Fruit fly (Drosophila melanogaster): ENCODE data around the gene pip.

The pip gene

DNA sequence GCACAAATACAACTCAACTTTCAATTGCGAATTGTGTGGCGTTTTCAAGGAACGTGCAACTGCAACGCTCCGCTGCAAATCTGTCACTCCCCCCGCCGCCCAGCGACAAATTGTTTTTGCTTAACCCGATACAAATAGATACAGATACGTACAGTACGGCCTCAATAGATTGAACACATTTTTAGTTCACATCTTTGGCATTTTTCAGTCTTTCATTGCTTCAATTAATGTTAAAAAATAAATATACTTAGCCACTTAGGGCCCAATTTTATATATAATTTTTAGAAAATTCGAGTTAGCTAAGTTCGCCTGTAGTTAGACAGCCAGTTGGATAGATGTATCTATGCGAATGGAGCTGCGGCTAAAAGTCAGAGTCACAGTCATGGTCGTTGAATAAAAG is 11.4 kb downstream of the pip start (continued):
- no peak for TF ChIP-seq Nf-YC (tag; optimal IDR thresholded peaks at IDR 0.05)
- TF ChIP-seq fd102C (GFP tag; optimal IDR thresholded peaks at IDR 0.05), result no peak
- TF ChIP-seq Pdp1 (GFP tag; optimal IDR thresholded peaks at IDR 0.05), result no peak
- no peak for TF ChIP-seq Hsf (GFP tag; optimal IDR thresholded peaks at IDR 0.05)
- TF ChIP-seq CG42726 (GFP tag; IDR thresholded peaks at IDR 0.05; ENCODE audit: partially characterized antibody), result no peak
- TF ChIP-seq CG11093 (GFP tag; IDR thresholded peaks at IDR 0.05), result no peak
- TF ChIP-seq CG33213 (GFP tag; optimal IDR thresholded peaks at IDR 0.05), result no peak
- TF ChIP-seq NC2β (GFP tag; optimal IDR thresholded peaks at IDR 0.05), result no peak
- no peak for TF ChIP-seq vnd (GFP tag; IDR thresholded peaks at IDR 0.05; ENCODE audit: partially characterized antibody)
- no peak for TF ChIP-seq CG6813 (GFP tag; optimal IDR thresholded peaks at IDR 0.05)
- TF ChIP-seq Fer2 (tag; optimal IDR thresholded peaks at IDR 0.05), result no peak
- peak; percentile 58 for TF ChIP-seq Sox102F (GFP tag; optimal IDR thresholded peaks at IDR 0.05)
- TF ChIP-seq Chrac-16 (GFP tag; optimal IDR thresholded peaks at IDR 0.05), result no peak
- no peak for TF ChIP-seq sna (GFP tag; IDR thresholded peaks at IDR 0.05; ENCODE audit: partially characterized antibody)
- no peak for TF ChIP-seq CG7928 (GFP tag; optimal IDR thresholded peaks at IDR 0.05)
- 0 out of 2 replicates have a peak, but pooled peaks have one; percentile 32 for TF ChIP-seq vvl (GFP tag; IDR thresholded peaks at IDR 0.05)
- TF ChIP-seq ftz-f1 (GFP tag; optimal IDR thresholded peaks at IDR 0.05), result no peak
- no peak for TF ChIP-seq zfh2 (GFP tag; optimal IDR thresholded peaks at IDR 0.05)
- no peak for TF ChIP-seq zen (tag; optimal IDR thresholded peaks at IDR 0.05)
- no peak for TF ChIP-seq kah (GFP tag; optimal IDR thresholded peaks at IDR 0.05)
- no peak for TF ChIP-seq crp (GFP tag; optimal IDR thresholded peaks at IDR 0.05)
- no peak for TF ChIP-seq CG12071 (GFP tag; optimal IDR thresholded peaks at IDR 0.05)
- no peak for TF ChIP-seq slbo (GFP tag; IDR thresholded peaks at IDR 0.05)
- no peak for TF ChIP-seq pnt (GFP tag; optimal IDR thresholded peaks at IDR 0.05)
- no peak for TF ChIP-seq Lhr (GFP tag; optimal IDR thresholded peaks at IDR 0.05)
- 0 out of 3 replicates have a peak, but pooled peaks have one; percentile 33 for TF ChIP-seq so (GFP tag; IDR thresholded peaks at IDR 0.05)
- TF ChIP-seq Eip74EF (GFP tag; optimal IDR thresholded peaks at IDR 0.05), result no peak
- no peak for TF ChIP-seq en (GFP tag; optimal IDR thresholded peaks at IDR 0.05)
- no peak for TF ChIP-seq CG2129 (GFP tag; IDR thresholded peaks at IDR 0.05; ENCODE audit: partially characterized antibody)
- TF ChIP-seq CG4854 (GFP tag; optimal IDR thresholded peaks at IDR 0.05), result no peak
- TF ChIP-seq CG2712 (tag; optimal IDR thresholded peaks at IDR 0.05), result no peak
- no peak for TF ChIP-seq Sox100B (GFP tag; optimal IDR thresholded peaks at IDR 0.05)
- TF ChIP-seq kni (GFP tag; optimal IDR thresholded peaks at IDR 0.05), result no peak
- TF ChIP-seq CG9876 (GFP tag; optimal IDR thresholded peaks at IDR 0.05), result no peak
- TF ChIP-seq Mes4 (GFP tag; optimal IDR thresholded peaks at IDR 0.05), result no peak
- no peak for TF ChIP-seq sob (GFP tag; IDR thresholded peaks at IDR 0.05)
- no peak for TF ChIP-seq Fer1 (GFP tag; optimal IDR thresholded peaks at IDR 0.05)
- TF ChIP-seq da (GFP tag; optimal IDR thresholded peaks at IDR 0.05), result no peak
- no peak for TF ChIP-seq gfzf (GFP tag; optimal IDR thresholded peaks at IDR 0.05)
- no peak for TF ChIP-seq sens (GFP tag)
- no peak for TF ChIP-seq Ets97D (GFP tag; optimal IDR thresholded peaks at IDR 0.05)
- no peak for TF ChIP-seq D19A (tag; optimal IDR thresholded peaks at IDR 0.05)
- TF ChIP-seq CG12391 (tag; optimal IDR thresholded peaks at IDR 0.05), result no peak
- no peak for TF ChIP-seq BtbVII (GFP tag; optimal IDR thresholded peaks at IDR 0.05)
- TF ChIP-seq jigr1 (GFP tag; IDR thresholded peaks at IDR 0.05), result no peak
- no peak for TF ChIP-seq CG12942 (GFP tag; optimal IDR thresholded peaks at IDR 0.05)
- TF ChIP-seq CG8290 (GFP tag; optimal IDR thresholded peaks at IDR 0.05), result no peak
- no peak for TF ChIP-seq CG8290 (tag; optimal IDR thresholded peaks at IDR 0.05)
- TF ChIP-seq dmrt99B (tag; optimal IDR thresholded peaks at IDR 0.05), result peak; percentile 48
- TF ChIP-seq HHEX (GFP tag; optimal IDR thresholded peaks at IDR 0.05), result no peak
- no peak for TF ChIP-seq her (GFP tag; optimal IDR thresholded peaks at IDR 0.05)
